Fruit fly (Drosophila melanogaster) whole organism, embryonic: ENCODE data around the gene CG8526.

Experiments
- Abd-B ChIP-seq: fragments of 200-800 bp; sonication (Bioruptor generic); optimal IDR thresholded peaks from 2 replicates; lab custom pipeline; 2018; ENCODE audit warnings: missing biosample characterization, mild to moderate bottlenecking, missing genetic modification characterization, moderate library complexity
- Atf3 ChIP-seq: fragments of 200-800 bp; sonication (Bioruptor generic); optimal IDR thresholded peaks from 3 replicates; lab custom pipeline; 2016; ENCODE audit warnings: missing biosample characterization, missing genetic modification characterization
- B-H2 ChIP-seq: fragments of 200-800 bp; sonication (Bioruptor generic); optimal IDR thresholded peaks from 2 replicates; lab custom pipeline; 2018; ENCODE audit warnings: missing biosample characterization, mild to moderate bottlenecking, missing genetic modification characterization
- BEAF-32 ChIP-seq: fragments of 200-800 bp; sonication (Bioruptor generic); optimal IDR thresholded peaks from 3 replicates; lab custom pipeline; 2017; ENCODE audit warnings: missing biosample characterization, missing genetic modification characterization, mild to moderate bottlenecking, moderate library complexity, missing genetic modification reagents
- BtbVII ChIP-seq: fragments of 200-800 bp; sonication (Bioruptor generic); optimal IDR thresholded peaks from 3 replicates; lab custom pipeline; 2017; ENCODE audit warnings: missing biosample characterization, mild to moderate bottlenecking, missing genetic modification characterization
- Bteb2 ChIP-seq: fragments of 200-800 bp; sonication (Bioruptor generic); optimal IDR thresholded peaks from 2 replicates; lab custom pipeline; 2016; ENCODE audit warnings: missing biosample characterization, missing genetic modification characterization
- CG10267 ChIP-seq: fragments of 200-800 bp; sonication (Bioruptor generic); optimal IDR thresholded peaks from 2 replicates; lab custom pipeline; 2018; ENCODE audit warnings: missing biosample characterization, mild to moderate bottlenecking, missing genetic modification characterization, moderate library complexity
- CG12744 ChIP-seq: fragments of 200-800 bp; sonication (Bioruptor generic); optimal IDR thresholded peaks from 2 replicates; lab custom pipeline; 2016; ENCODE audit warnings: missing biosample characterization, missing genetic modification characterization
- CG13287 ChIP-seq: fragments of 200-800 bp; sonication (Bioruptor generic); IDR thresholded peaks from 2 replicates; pipeline ENCODE4 v1.3.6; 2022; ENCODE audit warnings: missing biosample characterization, missing genetic modification characterization; ENCODE audit not compliant: partially characterized antibody
- CG14014 ChIP-seq: fragments of 200-800 bp; sonication (Bioruptor generic); IDR thresholded peaks from 2 replicates; pipeline ENCODE4 v1.3.6; 2022; ENCODE audit warnings: missing biosample characterization, missing genetic modification characterization
- CG15514 ChIP-seq: fragments of 200-800 bp; sonication (Bioruptor generic); optimal IDR thresholded peaks from 3 replicates; lab custom pipeline; 2017; ENCODE audit warnings: missing biosample characterization, missing genetic modification characterization, mild to moderate bottlenecking, moderate library complexity, missing genetic modification reagents
- CG16813 ChIP-seq: fragments of 200-800 bp; sonication (Bioruptor generic); IDR thresholded peaks from 3 replicates; pipeline ENCODE4 v1.3.6; 2022; ENCODE audit warnings: missing biosample characterization, missing genetic modification characterization; ENCODE audit not compliant: partially characterized antibody
- CG2116 ChIP-seq: fragments of 200-800 bp; sonication (Bioruptor generic); optimal IDR thresholded peaks from 3 replicates; lab custom pipeline; 2018; ENCODE audit warnings: missing biosample characterization, mild to moderate bottlenecking, missing genetic modification characterization
- CG2129 ChIP-seq: fragments of 200-800 bp; sonication (Bioruptor generic); IDR thresholded peaks from 2 replicates; pipeline ENCODE4 v1.3.6; 2022; ENCODE audit warnings: missing biosample characterization, missing genetic modification characterization; ENCODE audit not compliant: partially characterized antibody
- CG3163 ChIP-seq: fragments of 200-800 bp; sonication (Bioruptor generic); optimal IDR thresholded peaks from 3 replicates; lab custom pipeline; 2016; ENCODE audit warnings: missing biosample characterization, missing genetic modification characterization
- CG3407 ChIP-seq: fragments of 200-800 bp; sonication (Bioruptor generic); optimal IDR thresholded peaks from 2 replicates; lab custom pipeline; 2018; ENCODE audit warnings: missing biosample characterization, mild to moderate bottlenecking, missing genetic modification characterization
- CG34224 ChIP-seq: fragments of 200-800 bp; sonication (Bioruptor generic); IDR thresholded peaks from 3 replicates; pipeline ENCODE4 v1.3.6; 2022; ENCODE audit warnings: missing biosample characterization, missing genetic modification characterization; ENCODE audit not compliant: partially characterized antibody
- CG3995 ChIP-seq: fragments of 200-800 bp; sonication (Bioruptor generic); optimal IDR thresholded peaks from 3 replicates; lab custom pipeline; 2016; ENCODE audit warnings: missing biosample characterization, missing genetic modification characterization
- Dll ChIP-seq: fragments of 200-800 bp; sonication (Bioruptor generic); IDR thresholded peaks from 4 replicates; pipeline ENCODE4 v1.3.6; 2022; ENCODE audit warnings: missing biosample characterization, missing genetic modification characterization; ENCODE audit not compliant: partially characterized antibody
- Fer1 ChIP-seq: fragments of 200-800 bp; sonication (Bioruptor generic); optimal IDR thresholded peaks from 2 replicates; lab custom pipeline; 2017; ENCODE audit warnings: missing biosample characterization, mild to moderate bottlenecking, missing genetic modification characterization
- HLH4C ChIP-seq: fragments of 200-800 bp; sonication (Bioruptor generic); IDR thresholded peaks from 3 replicates; pipeline ENCODE4 v1.3.6; 2022; ENCODE audit warnings: missing biosample characterization, missing genetic modification characterization; ENCODE audit not compliant: partially characterized antibody
- Hmr ChIP-seq: fragments of 200-800 bp; sonication (Bioruptor generic); optimal IDR thresholded peaks from 3 replicates; lab custom pipeline; 2017; ENCODE audit warnings: mild to moderate bottlenecking, missing biosample characterization, missing genetic modification reagents, missing genetic modification characterization
- Lim3 ChIP-seq: fragments of 200-800 bp; sonication (Bioruptor generic); IDR thresholded peaks from 2 replicates; pipeline ENCODE4 v1.3.6; 2022; ENCODE audit warnings: missing biosample characterization, missing genetic modification characterization
- MTF-1 ChIP-seq: fragments of 200-800 bp; sonication (Bioruptor generic); optimal IDR thresholded peaks from 2 replicates; lab custom pipeline; 2018; ENCODE audit warnings: missing biosample characterization, mild to moderate bottlenecking, missing genetic modification characterization, borderline replicate concordance
- Oaz ChIP-seq: fragments of 200-800 bp; sonication (Bioruptor generic); IDR thresholded peaks from 2 replicates; pipeline ENCODE4 v1.3.6; 2022; ENCODE audit warnings: missing biosample characterization, missing genetic modification characterization
- Oli ChIP-seq: fragments of 200-800 bp; sonication (Bioruptor generic); optimal IDR thresholded peaks from 2 replicates; lab custom pipeline; 2018; ENCODE audit warnings: missing biosample characterization, mild to moderate bottlenecking, missing genetic modification characterization, moderate library complexity
- Sin3A ChIP-seq: fragments of >200 bp; optimal IDR thresholded peaks from 2 replicates; lab custom pipeline; 2018
- Sry-δ ChIP-seq: fragments of 200-800 bp; sonication (Bioruptor generic); optimal IDR thresholded peaks from 2 replicates; lab custom pipeline; 2016; ENCODE audit warnings: missing biosample characterization, missing genetic modification characterization
- bbx ChIP-seq: fragments of 200-800 bp; sonication (Bioruptor generic); IDR thresholded peaks from 2 replicates; pipeline ENCODE4 v1.3.6; 2022; ENCODE audit warnings: missing biosample characterization, missing genetic modification characterization; ENCODE audit not compliant: partially characterized antibody
- chif ChIP-seq, 2 experiments: fragments of 200-800 bp; sonication (Bioruptor generic); optimal IDR thresholded peaks; 3 replicates each; lab custom pipeline; 2016; ENCODE audit warnings: missing biosample characterization in 2 of 2, missing genetic modification characterization in 2 of 2
- crp ChIP-seq, 2 experiments: fragments of 200-800 bp; sonication (Bioruptor generic); optimal IDR thresholded peaks; 2 replicates in 1 of 2; 3 replicates in 1 of 2; lab custom pipeline; 2017; ENCODE audit warnings: missing biosample characterization in 2 of 2, missing genetic modification characterization in 2 of 2, mild to moderate bottlenecking in 1 of 2, moderate library complexity in 1 of 2
- dan ChIP-seq: fragments of 200-800 bp; sonication (Bioruptor generic); IDR thresholded peaks from 2 replicates; pipeline ENCODE4 v1.3.6; 2022; ENCODE audit warnings: missing biosample characterization, missing genetic modification characterization
- ems ChIP-seq: fragments of 200-800 bp; sonication (Bioruptor generic); optimal IDR thresholded peaks from 3 replicates; lab custom pipeline; 2016; ENCODE audit warnings: missing biosample characterization, missing genetic modification characterization
- exex ChIP-seq: fragments of 200-800 bp; sonication (Bioruptor generic); optimal IDR thresholded peaks from 4 replicates; lab custom pipeline; 2018; ENCODE audit warnings: missing biosample characterization, mild to moderate bottlenecking, missing genetic modification characterization, moderate library complexity
- fd96Cb ChIP-seq: fragments of 200-800 bp; sonication (Bioruptor generic); optimal IDR thresholded peaks from 2 replicates; lab custom pipeline; 2018; ENCODE audit warnings: missing biosample characterization, mild to moderate bottlenecking, missing genetic modification characterization, moderate library complexity
- gcm ChIP-seq: fragments of 200-800 bp; sonication (Bioruptor generic); optimal IDR thresholded peaks from 2 replicates; lab custom pipeline; 2019; ENCODE audit warnings: missing biosample characterization, mild to moderate bottlenecking, missing genetic modification characterization, moderate library complexity
- jigr1 ChIP-seq: fragments of 200-800 bp; sonication (Bioruptor generic); IDR thresholded peaks from 3 replicates; pipeline ENCODE4 v1.3.6; 2022; ENCODE audit warnings: missing biosample characterization, missing genetic modification characterization
- kah ChIP-seq: fragments of 200-800 bp; sonication (Bioruptor generic); optimal IDR thresholded peaks from 2 replicates; lab custom pipeline; 2018; ENCODE audit warnings: missing biosample characterization, mild to moderate bottlenecking, missing genetic modification characterization
- knrl ChIP-seq: fragments of 200-800 bp; sonication (Bioruptor generic); IDR thresholded peaks from 3 replicates; pipeline ENCODE4 v1.3.6; 2022; ENCODE audit warnings: missing biosample characterization, missing genetic modification characterization; ENCODE audit not compliant: partially characterized antibody
- pum ChIP-seq: fragments of 200-800 bp; sonication (Bioruptor generic); optimal IDR thresholded peaks from 2 replicates; lab custom pipeline; 2016; ENCODE audit warnings: missing biosample characterization, missing genetic modification characterization
- salm ChIP-seq: fragments of 200-800 bp; sonication (Bioruptor generic); optimal IDR thresholded peaks from 2 replicates; lab custom pipeline; 2018; ENCODE audit warnings: missing biosample characterization, mild to moderate bottlenecking, missing genetic modification characterization
- sd ChIP-seq: fragments of 200-800 bp; sonication (Bioruptor generic); optimal IDR thresholded peaks from 3 replicates; lab custom pipeline; 2018; ENCODE audit warnings: missing biosample characterization, mild to moderate bottlenecking, missing genetic modification characterization, moderate library complexity
- sens ChIP-seq: fragments of 200-800 bp; sonication (Bioruptor generic); peaks from one replicate; lab custom pipeline; 2016; ENCODE audit warnings: missing biosample characterization, missing genetic modification characterization
- slou ChIP-seq: fragments of 200-800 bp; sonication (Bioruptor generic); optimal IDR thresholded peaks from 3 replicates; lab custom pipeline; 2016; ENCODE audit warnings: missing biosample characterization, missing genetic modification characterization
- stwl ChIP-seq: fragments of 200-800 bp; sonication (Bioruptor generic); optimal IDR thresholded peaks from 3 replicates; lab custom pipeline; 2018; ENCODE audit warnings: missing biosample characterization, mild to moderate bottlenecking, missing genetic modification characterization, moderate library complexity
- toy ChIP-seq: fragments of 200-800 bp; sonication (Bioruptor generic); IDR thresholded peaks from 2 replicates; pipeline ENCODE4 v1.3.6; 2022; ENCODE audit warnings: missing biosample characterization, missing genetic modification characterization
- trem ChIP-seq: fragments of 200-800 bp; optimal IDR thresholded peaks from 3 replicates; lab custom pipeline; 2019; ENCODE audit warnings: missing biosample characterization, mild to moderate bottlenecking, missing genetic modification characterization, moderate library complexity
- unc-4 ChIP-seq: fragments of 200-800 bp; sonication (Bioruptor generic); IDR thresholded peaks from 2 replicates; pipeline ENCODE4 v1.3.6; 2022; ENCODE audit warnings: missing biosample characterization, missing genetic modification characterization; ENCODE audit not compliant: partially characterized antibody
- yki ChIP-seq: fragments of >200 bp; optimal IDR thresholded peaks from 3 replicates; lab custom pipeline; 2018
- zen2 ChIP-seq: fragments of 200-800 bp; sonication (Bioruptor generic); IDR thresholded peaks from 3 replicates; pipeline ENCODE4 v1.3.6; 2022; ENCODE audit warnings: missing biosample characterization, missing genetic modification characterization; ENCODE audit not compliant: partially characterized antibody

Gene CG8526

dm6 chr3R:9756187-9756586 is 44.9 kb upstream of the CG8526 start, which contains the start of the genes Alg12 and Rpt3R:
Alg12 (plus strand) TSS chr3R:9756491.
Rpt3R (minus strand) TSS chr3R:9756510.
- no peak for TF ChIP-seq Oli (tag; lab: Kevin White, UChicago)
- peak; percentile 22 for TF ChIP-seq Sin3A
- no peak for TF ChIP-seq salm (tag; lab: Kevin White, UChicago)
- TF ChIP-seq CG3163 (GFP tag; lab: Kevin White, UChicago), result no peak
- TF ChIP-seq bbx, result peak; percentile 37; the same call in 1 of the 2 replicates
- no peak for TF ChIP-seq Abd-B
- TF ChIP-seq ems, result no peak
- peak; percentile 32 for TF ChIP-seq CG3995 (GFP tag; lab: Kevin White, UChicago)
- no peak for TF ChIP-seq toy (GFP tag; lab: Robert Waterston, UW)
- TF ChIP-seq BEAF-32, result peak; percentile 62
- TF ChIP-seq kah (GFP tag; lab: Kevin White, UChicago), result peak; percentile 94
- no peak for TF ChIP-seq jigr1
- TF ChIP-seq Atf3 (GFP tag; lab: Kevin White, UChicago), result no peak
- TF ChIP-seq Lim3 (GFP tag; lab: Robert Waterston, UW), result no peak
- TF ChIP-seq dan (GFP tag; lab: Robert Waterston, UW), result no peak
- TF ChIP-seq CG12744, result no peak
- TF ChIP-seq zen2 (GFP tag; lab: Robert Waterston, UW), result peak; percentile 8; the same call in 1 of the 3 replicates
- TF ChIP-seq crp (GFP tag; optimal IDR thresholded peaks at IDR 0.05; lab: Kevin White, UChicago), result peak; percentile 28 to 90
- TF ChIP-seq knrl, result peak; percentile 32; the same call in 1 of the 3 replicates
- peak; percentile 61 for TF ChIP-seq HLH4C (GFP tag; lab: Robert Waterston, UW)
- no peak for TF ChIP-seq slou (GFP tag; lab: Kevin White, UChicago)
- no peak for TF ChIP-seq B-H2 (GFP tag; lab: Kevin White, UChicago)
- TF ChIP-seq MTF-1 (GFP tag; lab: Kevin White, UChicago), result no peak
- TF ChIP-seq sens (GFP tag; lab: Kevin White, UChicago), result no peak
- TF ChIP-seq CG13287 (GFP tag; lab: Robert Waterston, UW), result peak; percentile 77
- peak; percentile 62 for TF ChIP-seq unc-4
- peak; percentile 54 for TF ChIP-seq CG15514 (GFP tag; lab: Kevin White, UChicago)
- no peak for TF ChIP-seq Oaz (GFP tag; lab: Robert Waterston, UW)
- TF ChIP-seq CG10267 (tag; lab: Kevin White, UChicago), result peak; percentile 11
- TF ChIP-seq chif (GFP tag; optimal IDR thresholded peaks at IDR 0.05; lab: Kevin White, UChicago), result no peak
- no peak for TF ChIP-seq Bteb2 (GFP tag; lab: Kevin White, UChicago)
- no peak for TF ChIP-seq fd96Cb
- no peak for TF ChIP-seq Fer1 (GFP tag; lab: Kevin White, UChicago)
- TF ChIP-seq Hmr, result no peak
- peak; percentile 40 for TF ChIP-seq Sry-δ
- no peak for TF ChIP-seq BtbVII
- TF ChIP-seq CG14014 (GFP tag; lab: Robert Waterston, UW), result no peak
- no peak for TF ChIP-seq gcm (GFP tag; lab: Kevin White, UChicago)
- no peak for TF ChIP-seq pum
- peak; percentile 81 for TF ChIP-seq Dll (GFP tag; lab: Robert Waterston, UW)
- TF ChIP-seq CG3407 (GFP tag; lab: Kevin White, UChicago), result no peak
- no peak for TF ChIP-seq exex (tag; lab: Kevin White, UChicago)
- no peak for TF ChIP-seq sd
- 0 out of 2 replicates have a peak, but pooled peaks have one; percentile 26 for TF ChIP-seq CG2129 (GFP tag; lab: Robert Waterston, UW)
- peak; percentile 36 for TF ChIP-seq trem (tag; lab: Kevin White, UChicago)
- TF ChIP-seq CG2116 (GFP tag; lab: Kevin White, UChicago), result peak; percentile 56
- TF ChIP-seq CG34224 (GFP tag; lab: Robert Waterston, UW), result peak; percentile 70
- no peak for TF ChIP-seq yki (lab: Kevin White, UChicago)
- TF ChIP-seq stwl, result peak; percentile 29
- peak; percentile 48; the same call in 2 of the 3 replicates for TF ChIP-seq CG16813 (GFP tag; lab: Robert Waterston, UW)
